Fruit fly (Drosophila melanogaster) whole organism, larva: Measurements from ENCODE around the gene Jon99Fii.

Experiments
- noc ChIP-seq: fragments of 200-800 bp; sonication (Bioruptor generic); optimal IDR thresholded peaks from 3 replicates; lab custom pipeline; 2019; ENCODE audit warnings: missing biosample characterization, mild to moderate bottlenecking, missing genetic modification characterization, moderate library complexity

Gene Jon99Fii

DNA sequence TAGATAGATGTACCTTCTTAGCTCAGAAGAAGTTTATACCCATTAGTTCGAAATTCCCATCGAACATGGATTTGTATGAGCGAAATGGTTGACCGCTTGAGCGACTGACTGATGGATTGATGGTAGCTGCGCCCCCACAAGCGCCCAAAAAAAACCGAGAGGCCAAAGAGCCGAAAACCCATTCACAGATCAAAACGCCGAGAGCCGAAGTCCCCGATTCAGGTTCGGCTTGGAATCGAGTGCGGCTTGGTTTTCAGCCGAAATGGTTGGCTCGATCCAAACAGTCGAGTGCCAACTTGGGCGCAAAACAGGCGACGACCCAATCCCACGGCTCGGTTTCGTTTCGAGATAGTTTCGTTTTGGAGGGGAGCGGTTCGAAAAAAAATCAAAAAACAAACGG, 27.5 kb downstream of the Jon99Fii start:
- no peak for TF ChIP-seq noc

DNA sequence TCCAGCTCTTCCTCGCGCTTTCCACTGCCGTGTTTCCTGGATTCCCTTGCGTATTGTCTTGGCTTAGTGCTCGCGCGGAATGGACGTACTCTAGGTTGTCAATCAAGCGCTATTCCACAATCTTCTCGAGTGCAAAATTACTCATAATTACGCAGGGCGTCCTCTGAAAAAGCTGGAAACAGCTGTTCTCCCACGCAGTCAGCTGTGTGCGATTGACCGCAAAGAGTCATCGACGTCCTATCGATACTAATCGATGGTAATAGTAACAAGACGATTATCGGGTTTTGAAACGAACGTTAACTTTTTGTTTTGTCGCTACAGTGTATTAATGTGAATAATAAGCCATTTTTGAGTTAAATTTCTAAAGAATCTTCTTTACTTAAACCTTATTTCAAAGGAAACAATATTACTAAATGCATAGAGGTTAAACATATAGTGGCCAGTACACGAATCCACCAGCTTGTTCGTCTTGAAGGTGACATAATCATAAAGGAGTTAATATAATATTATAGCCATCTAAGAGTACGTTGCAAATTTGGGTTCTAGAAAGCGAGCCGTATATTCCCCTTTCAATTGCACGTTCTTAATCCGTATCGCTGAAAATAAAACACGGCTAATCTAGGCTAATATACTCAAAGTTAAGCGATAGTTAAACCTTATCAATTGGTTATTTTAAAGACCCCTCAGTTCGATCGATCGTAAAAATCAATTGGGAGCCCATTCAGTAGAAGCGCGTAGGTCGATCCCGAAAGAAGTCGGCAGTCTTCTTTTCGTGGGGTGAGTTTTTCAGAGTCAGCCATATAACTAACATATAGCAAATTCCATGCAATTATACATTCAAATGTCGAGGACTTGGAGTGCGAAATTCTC, 28.4 kb downstream of the Jon99Fii start, which contains the start of the genes CG2224 and CDase:
TSS of gene CG2224 (minus strand) at position 235 of the 870 bp plus-strand sequence.
TSS of gene CDase (plus strand) at position 456 of the 870 bp plus-strand sequence.
- no peak for TF ChIP-seq noc

DNA sequence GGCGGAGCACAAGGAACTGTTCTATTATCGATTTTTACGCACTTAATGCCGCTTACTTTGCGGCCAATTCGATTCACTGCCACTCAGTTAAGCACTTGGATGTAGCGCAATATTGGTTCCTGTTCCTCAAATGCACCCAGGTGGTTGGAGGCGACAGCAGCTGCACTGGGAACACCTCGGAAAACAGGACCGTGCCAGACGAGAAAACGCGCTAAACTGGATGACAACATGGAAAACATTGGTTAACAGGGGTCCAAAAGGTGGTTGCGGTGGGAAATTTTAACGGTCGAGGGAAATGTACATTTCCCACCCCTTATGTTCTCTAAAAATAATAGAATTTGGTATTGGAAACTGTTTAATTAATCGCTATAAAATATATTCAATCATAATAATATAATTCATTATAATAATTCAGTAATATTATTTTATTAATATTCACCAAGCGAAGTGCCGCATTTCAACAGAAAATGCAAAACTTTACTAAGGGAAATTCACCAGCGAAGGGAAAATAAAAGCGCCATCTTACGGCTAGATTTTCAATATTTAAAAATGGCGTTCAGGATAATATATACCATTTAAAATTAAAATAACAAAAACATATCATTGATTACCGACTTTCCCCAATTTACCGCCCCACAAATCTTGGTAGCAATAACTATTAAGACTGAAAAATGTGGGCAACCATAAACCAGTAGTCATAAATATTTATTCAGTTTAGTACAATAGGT, 31.7 kb downstream of the Jon99Fii start, which contains the start of gene aralar1:
TSS of gene aralar1 (minus strand) at position 51 of the 728 bp plus-strand sequence.
- no peak for TF ChIP-seq noc

DNA sequence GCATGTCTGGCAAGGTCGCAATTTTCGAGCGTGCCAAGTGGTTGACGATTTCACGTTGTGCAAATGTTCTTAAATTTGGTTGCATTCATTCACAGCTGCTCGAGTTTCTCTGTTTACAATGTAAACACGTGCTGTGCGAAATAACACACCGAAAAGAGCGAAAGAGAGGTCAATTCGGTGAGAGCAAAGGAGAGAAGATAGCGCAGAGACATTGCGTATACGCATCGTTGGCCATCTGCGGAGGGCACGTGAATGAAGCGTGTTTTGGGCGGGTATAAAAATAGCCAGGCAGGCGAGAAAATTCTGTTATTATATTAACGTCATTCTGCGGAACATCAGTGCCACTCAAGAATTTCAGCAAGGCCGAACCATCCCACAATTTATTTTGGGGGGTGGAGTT, 33.3 kb downstream of the Jon99Fii start:
- no peak for TF ChIP-seq noc

DNA sequence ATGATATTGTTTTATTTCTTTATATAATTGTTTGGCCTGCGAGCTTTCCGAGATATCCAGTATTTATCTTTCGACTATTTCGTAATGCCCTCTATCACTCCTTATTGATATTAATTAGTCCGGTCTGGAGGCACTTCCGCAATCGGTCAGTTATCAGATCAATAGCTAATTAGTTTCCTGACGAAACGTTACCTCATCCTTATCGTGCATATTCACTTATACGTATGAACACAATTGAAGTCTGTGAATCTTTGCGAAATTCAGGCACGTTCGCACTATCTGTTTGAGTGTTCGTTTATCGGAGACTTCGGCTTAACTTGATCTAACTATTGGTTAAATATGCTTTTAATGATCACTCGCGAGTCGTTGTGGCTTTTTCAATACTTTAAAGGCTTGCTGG, 34.5 kb downstream of the Jon99Fii start:
- TF ChIP-seq noc, result no peak

DNA sequence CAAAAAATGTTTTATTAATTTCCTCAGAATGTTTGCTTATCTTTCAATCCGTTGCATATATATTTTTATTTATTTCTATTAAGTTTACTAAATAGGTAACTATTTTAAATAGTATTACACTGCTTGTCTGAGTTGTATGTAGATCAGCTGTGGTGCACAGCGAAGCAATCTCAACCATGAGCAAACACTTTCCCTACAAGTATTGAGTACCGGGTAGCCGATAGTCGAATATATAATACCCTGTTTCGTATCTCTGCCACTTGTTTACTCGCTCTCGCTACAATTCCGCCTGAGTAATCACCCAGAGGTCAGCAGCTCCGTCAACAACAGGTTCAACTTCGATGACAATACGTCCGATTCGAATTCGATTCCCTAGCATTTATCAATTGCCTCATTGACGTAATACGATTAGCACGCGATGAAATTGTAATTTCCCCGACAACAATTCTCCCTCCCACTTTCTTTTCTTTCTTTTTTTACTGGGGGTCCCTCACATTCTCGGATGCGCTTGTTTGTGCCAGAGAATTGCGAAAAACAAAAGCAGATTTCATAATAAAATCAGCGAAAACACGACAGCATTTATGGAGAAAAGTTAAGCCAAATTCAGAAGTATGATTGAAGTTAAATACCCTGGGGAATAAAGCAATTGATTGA, 36.9 kb downstream of the Jon99Fii start:
- no peak for TF ChIP-seq noc

DNA sequence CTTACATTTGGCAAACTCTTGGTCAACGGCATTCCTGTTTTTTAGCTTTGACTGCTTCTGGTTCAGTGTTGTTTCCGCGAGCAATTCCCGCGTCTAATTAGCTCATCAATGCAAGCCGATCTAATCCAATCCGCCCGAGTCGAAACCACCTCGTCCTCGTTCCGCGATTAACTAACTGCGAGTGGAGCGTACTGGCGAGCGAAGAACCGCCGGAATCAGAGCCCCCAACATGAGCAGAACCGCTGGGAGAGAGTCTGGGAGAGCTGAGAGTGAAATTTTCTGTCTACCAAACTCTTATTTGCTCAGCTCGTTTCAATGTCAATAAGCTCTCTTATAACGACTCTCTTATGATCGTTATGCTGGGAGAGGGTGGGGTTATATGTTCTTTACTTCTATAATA, 37.5 kb downstream of the Jon99Fii start:
- TF ChIP-seq noc, result peak; percentile 56

DNA sequence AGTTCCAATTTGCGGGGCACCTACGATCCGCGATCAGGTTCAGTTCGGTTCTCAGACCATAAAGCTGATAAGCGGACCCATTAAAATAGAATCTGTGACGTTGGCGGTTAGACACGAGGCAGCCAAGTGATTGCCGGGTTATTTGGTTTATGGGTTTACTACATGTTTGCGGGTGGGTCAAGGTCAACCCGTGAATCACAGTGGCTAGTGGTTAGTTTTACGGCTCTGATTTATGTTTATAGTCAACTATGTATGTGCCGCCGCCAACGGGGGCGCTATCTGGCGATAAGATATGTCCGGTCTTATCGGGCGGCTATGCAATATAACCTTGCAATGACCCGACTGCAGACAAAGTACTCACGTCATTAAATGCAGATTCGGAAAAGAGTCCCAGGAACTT, 38.3 kb downstream of the Jon99Fii start:
- peak; percentile 70 for TF ChIP-seq noc

DNA sequence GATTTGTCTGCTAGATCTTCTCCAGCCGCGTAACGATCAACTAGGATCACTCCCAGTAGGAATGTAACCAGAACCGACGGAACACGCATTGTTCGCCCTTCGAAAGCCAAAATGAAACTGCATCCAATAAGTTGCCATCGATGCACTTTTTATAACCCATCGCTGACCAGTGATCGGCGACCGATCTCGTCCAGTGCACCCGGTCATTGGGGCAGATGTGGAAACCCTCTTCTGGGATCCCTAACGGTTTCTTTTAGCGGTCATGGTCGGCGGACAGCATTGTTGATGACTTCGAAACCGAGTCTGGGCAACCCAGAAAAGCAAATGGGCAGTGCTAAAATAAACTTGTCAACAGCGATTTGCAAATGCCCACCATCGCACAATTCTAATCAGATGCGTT, 42.8 kb downstream of the Jon99Fii start, which contains the start of gene Osi23:
TSS of gene Osi23 (minus strand) at position 101 of the 400 bp plus-strand sequence.
- no peak for TF ChIP-seq noc

DNA sequence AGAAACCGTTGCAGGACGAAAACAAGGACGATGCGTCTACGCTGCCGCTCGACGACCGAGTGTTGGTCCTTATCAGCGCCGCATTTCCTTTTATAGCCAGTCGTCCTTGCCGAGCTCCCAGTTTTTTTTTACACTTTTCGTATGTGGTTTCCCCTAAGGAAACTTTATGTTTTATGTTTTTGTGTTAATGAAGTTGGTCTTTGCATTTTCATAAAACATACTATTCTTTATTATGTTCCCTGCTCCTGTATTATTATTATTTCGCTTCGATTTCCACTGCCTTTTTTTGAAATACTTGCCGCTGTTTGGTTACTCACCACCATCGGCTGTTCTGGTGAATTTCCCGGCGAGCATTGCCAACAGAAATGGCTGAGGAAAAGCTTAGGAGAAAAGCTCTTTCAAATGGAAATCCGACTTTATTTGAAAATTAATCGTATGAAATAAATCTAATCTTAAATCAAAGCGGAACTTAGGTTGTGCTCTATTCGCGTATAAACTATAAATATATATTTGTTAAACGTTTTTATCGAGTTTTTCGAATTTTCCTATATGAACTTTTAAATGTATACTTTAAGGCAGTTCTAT, 44.1 kb downstream of the Jon99Fii start, which contains the start of gene CG15537:
TSS of gene CG15537 (minus strand) at position 51 of the 585 bp plus-strand sequence.
- TF ChIP-seq noc, result no peak
